Fruit fly (Drosophila melanogaster) whole organism, prepupa: Measurements from ENCODE around the gene CG18764.

ENCODE experiments used
- Gug ChIP-seq: fragments of 200-800 bp; sonication (Bioruptor generic); IDR thresholded peaks from 2 replicates; pipeline ENCODE4 v1.3.6; 2022; ENCODE audit warnings: missing biosample characterization, missing genetic modification characterization
- Lpt ChIP-seq: fragments of 200-800 bp; sonication (Bioruptor generic); optimal IDR thresholded peaks from 3 replicates; lab custom pipeline; 2016; ENCODE audit warnings: missing biosample characterization, missing genetic modification characterization

- no peak for TF ChIP-seq Lpt (GFP tag; lab: Kevin White, UChicago)
- no peak for TF ChIP-seq Gug
Measured at dm6 chr3R:11604654-11605436, 21.8 kb upstream of the CG18764 start.
